Worm (Caenorhabditis elegans): Measurements from ENCODE around the gene ZK673.4.

ZK673.4 gene

DNA sequence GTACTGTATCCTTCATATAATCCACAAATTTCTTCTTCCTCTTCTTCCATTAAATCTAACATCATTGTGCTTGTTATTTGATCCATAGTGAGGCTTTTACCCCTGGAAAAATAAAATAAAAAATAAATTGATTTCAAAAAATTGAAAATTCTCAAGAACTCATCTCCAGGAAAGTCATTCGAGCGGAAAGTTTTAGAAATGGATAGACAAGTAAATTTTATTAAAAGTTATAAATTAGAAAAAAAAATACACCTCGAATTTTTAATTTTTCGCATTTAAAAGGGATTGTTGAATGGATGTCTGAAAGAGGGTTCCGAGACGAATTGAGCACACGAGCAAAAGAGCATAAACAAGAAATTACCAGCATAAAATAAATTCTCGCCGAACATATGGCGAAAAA, 30.8 kb upstream of the ZK673.4 start, which contains the start of gene frpr-21:
frpr-21 (minus strand) TSS at position 101 of the 400 bp plus-strand sequence.
- no peak for TF ChIP-seq spr-1 (tag; optimal IDR thresholded peaks at IDR 0.05)
- no peak for TF ChIP-seq ctbp-1 (GFP tag; IDR thresholded peaks at IDR 0.05)
- no peak for TF ChIP-seq nhr-6 (tag; optimal IDR thresholded peaks at IDR 0.05)
- no peak for TF ChIP-seq F26F4.8 (GFP tag; conservative IDR thresholded peaks at IDR 0.05)
- no peak for TF ChIP-seq F10B5.3 (tag; optimal IDR thresholded peaks at IDR 0.05)
- no peak for TF ChIP-seq Y5F2A.4 (GFP tag; optimal IDR thresholded peaks at IDR 0.05)
- no peak for TF ChIP-seq mdl-1 (tag; optimal IDR thresholded peaks at IDR 0.05)
- TF ChIP-seq cey-2 (tag; optimal IDR thresholded peaks at IDR 0.05; ENCODE audit: borderline replicate concordance, insufficient read depth): no peak
- no peak for TF ChIP-seq unc-130 (GFP tag; optimal IDR thresholded peaks at IDR 0.05)
- no peak for TF ChIP-seq D1046.2 (GFP tag; IDR thresholded peaks at IDR 0.05)
- TF ChIP-seq nhr-42 (GFP tag; IDR thresholded peaks at IDR 0.05): no peak
- TF ChIP-seq nhr-77 (tag; optimal IDR thresholded peaks at IDR 0.05): no peak
- no peak for TF ChIP-seq nhr-25 (tag; optimal IDR thresholded peaks at IDR 0.05; ENCODE audit: borderline replicate concordance, insufficient read depth)
- no peak for TF ChIP-seq aha-1 (tag)
- TF ChIP-seq zfp-3 (GFP tag; conservative IDR thresholded peaks at IDR 0.05): no peak

DNA sequence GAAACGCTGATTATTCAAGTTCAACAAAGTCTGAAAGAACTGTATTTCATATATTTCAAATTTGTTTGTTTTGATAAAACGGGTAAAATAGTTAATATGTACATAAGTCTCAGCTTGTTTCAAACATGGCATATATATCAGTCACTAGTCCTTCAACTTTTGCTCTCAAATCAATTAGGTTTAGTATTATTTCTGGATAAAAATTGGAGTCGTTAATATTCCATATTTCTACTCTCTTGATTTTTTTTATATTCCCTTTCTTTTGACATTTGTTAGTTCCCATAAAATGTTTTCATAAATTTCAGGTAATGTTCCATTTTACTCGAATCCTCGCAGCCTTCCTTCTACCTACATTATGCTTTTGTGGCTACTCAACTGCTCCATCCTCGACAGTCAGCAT, 16.9 kb upstream of the ZK673.4 start, which contains the start of gene cut-4:
cut-4 (plus strand) TSS at position 301 of the 400 bp plus-strand sequence.
- TF ChIP-seq ceh-82 (tag; optimal IDR thresholded peaks at IDR 0.05) (no peak), hmg-1.1 (GFP tag; IDR thresholded peaks at IDR 0.05) (no peak), mdl-1 (tag; optimal IDR thresholded peaks at IDR 0.05) (no peak), nhr-41 (GFP tag; IDR thresholded peaks at IDR 0.05) (no peak), nhr-237 (tag; optimal IDR thresholded peaks at IDR 0.05) (no peak), T20F7.1 (GFP tag; optimal IDR thresholded peaks at IDR 0.05) (no peak), nhr-25 (tag; optimal IDR thresholded peaks at IDR 0.05; ENCODE audit: borderline replicate concordance, insufficient read depth) (no peak), daf-16 (GFP tag; optimal IDR thresholded peaks at IDR 0.05) (no peak), daf-16 (tag; optimal IDR thresholded peaks at IDR 0.05) (no peak), pqm-1 (tag; optimal IDR thresholded peaks at IDR 0.05) (no peak), nhr-76 (tag; optimal IDR thresholded peaks at IDR 0.05) (no peak)

DNA sequence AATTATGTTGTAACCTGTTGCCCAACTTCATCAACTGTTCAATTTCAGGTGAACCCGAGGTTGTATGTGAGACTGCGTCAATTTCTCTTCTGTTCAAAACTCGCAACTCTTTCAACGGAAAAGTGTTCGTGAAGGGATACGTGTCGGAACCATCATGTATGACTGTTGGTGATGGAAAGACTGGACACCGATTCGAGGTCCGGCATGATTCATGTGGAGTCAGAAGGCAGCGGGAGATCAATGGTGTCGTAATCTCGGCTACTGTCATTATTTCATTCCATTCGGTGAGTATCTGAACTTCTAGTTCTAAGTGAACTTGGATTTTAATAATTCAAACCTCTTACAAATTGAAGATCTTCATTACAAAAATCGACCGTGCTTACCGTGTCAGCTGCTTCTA, 14.9 kb upstream of the ZK673.4 start:
- peak; percentile 94 for TF ChIP-seq aha-1 (tag)
- TF ChIP-seq ctbp-1 (GFP tag; IDR thresholded peaks at IDR 0.05): no peak

DNA sequence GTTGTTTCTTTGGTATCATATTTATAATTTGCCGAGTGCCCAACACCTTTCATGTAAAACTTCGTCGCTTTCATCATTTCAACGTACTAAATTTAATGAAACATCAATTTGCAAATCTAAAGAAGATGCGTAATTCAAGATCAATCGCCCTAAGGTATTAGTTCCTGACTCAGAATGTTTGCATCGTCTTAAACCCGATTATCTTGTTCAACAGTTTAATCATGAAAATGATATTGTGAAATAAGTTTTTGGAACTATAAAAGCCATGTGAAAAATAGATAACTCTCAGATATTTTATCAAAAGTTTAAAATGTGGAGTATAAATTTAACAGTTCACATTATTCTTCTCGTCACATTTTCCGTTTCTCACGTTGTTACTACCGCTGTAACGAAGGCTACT, 12.7 kb upstream of the ZK673.4 start, which contains the start of gene E04D5.4:
E04D5.4 (plus strand) TSS at position 301 of the 400 bp plus-strand sequence.
- TF ChIP-seq nhr-48 (tag; optimal IDR thresholded peaks at IDR 0.05) (no peak), lin-15B (tag; optimal IDR thresholded peaks at IDR 0.05) (no peak), ceh-44 (GFP tag; IDR thresholded peaks at IDR 0.05) (no peak), F10B5.3 (tag; optimal IDR thresholded peaks at IDR 0.05) (no peak), duxl-1 (tag; optimal IDR thresholded peaks at IDR 0.05; ENCODE audit: poor library complexity) (no peak), nhr-77 (tag; optimal IDR thresholded peaks at IDR 0.05) (no peak), lsy-2 (tag; optimal IDR thresholded peaks at IDR 0.05) (no peak), F37D6.2 (tag; optimal IDR thresholded peaks at IDR 0.05) (no peak), nhr-41 (GFP tag; IDR thresholded peaks at IDR 0.05) (no peak), R02D3.7 (tag; optimal IDR thresholded peaks at IDR 0.05) (no peak), ama-1 (optimal IDR thresholded peaks at IDR 0.05) (no peak), tra-1 (GFP tag; IDR thresholded peaks at IDR 0.05) (no peak), jun-1 (tag; optimal IDR thresholded peaks at IDR 0.05) (no peak), php-3 (GFP tag; IDR thresholded peaks at IDR 0.05) (no peak), mep-1 (tag; optimal IDR thresholded peaks at IDR 0.05) (no peak), lin-38 (GFP tag; IDR thresholded peaks at IDR 0.05) (no peak)
